Fruit fly (Drosophila melanogaster): ENCODE data around the gene CG16888.

Gene CG16888

dm6 chr2L:13833058-13833457 lies 20.0 kb upstream of the CG16888 start, which contains the start of the genes GatC, PolG2 and Polr2C (continued):
- TF ChIP-seq CG12219 (GFP tag; optimal IDR thresholded peaks at IDR 0.05) = no peak
- peak; percentile 43 for TF ChIP-seq CG8944 (GFP tag; optimal IDR thresholded peaks at IDR 0.05)
- TF ChIP-seq CG14710 (tag; optimal IDR thresholded peaks at IDR 0.05) = peak; percentile 67
- TF ChIP-seq CG6813 (GFP tag; optimal IDR thresholded peaks at IDR 0.05) = no peak
- no peak for TF ChIP-seq CG10543 (GFP tag; optimal IDR thresholded peaks at IDR 0.05)
- TF ChIP-seq pum (GFP tag; optimal IDR thresholded peaks at IDR 0.05) = peak; percentile 15
- no peak for TF ChIP-seq Ravus (GFP tag; IDR thresholded peaks at IDR 0.05)
- no peak for TF ChIP-seq ro (GFP tag; IDR thresholded peaks at IDR 0.05)
- no peak for TF ChIP-seq Dip2 (GFP tag; IDR thresholded peaks at IDR 0.05)
- no peak for TF ChIP-seq slp2 (GFP tag; optimal IDR thresholded peaks at IDR 0.05)
- TF ChIP-seq Mes4 (GFP tag; optimal IDR thresholded peaks at IDR 0.05) = peak; percentile 9
- peak; percentile 11 for TF ChIP-seq pnt (GFP tag; optimal IDR thresholded peaks at IDR 0.05)
- no peak for TF ChIP-seq Hmx (GFP tag; optimal IDR thresholded peaks at IDR 0.05)
- TF ChIP-seq Optix (GFP tag; IDR thresholded peaks at IDR 0.05) = no peak
- no peak for TF ChIP-seq CG5245 (GFP tag; optimal IDR thresholded peaks at IDR 0.05)
- no peak for TF ChIP-seq Vsx1 (GFP tag; optimal IDR thresholded peaks at IDR 0.05)
- TF ChIP-seq CG14441 (GFP tag; IDR thresholded peaks at IDR 0.05) = no peak
- peak; percentile 25 for TF ChIP-seq CG12155 (GFP tag; optimal IDR thresholded peaks at IDR 0.05)
- TF ChIP-seq trh (GFP tag; optimal IDR thresholded peaks at IDR 0.05) = no peak
- no peak for TF ChIP-seq Camta (GFP tag; optimal IDR thresholded peaks at IDR 0.05)
- TF ChIP-seq her (GFP tag; optimal IDR thresholded peaks at IDR 0.05) = no peak
- no peak for TF ChIP-seq CG3726 (GFP tag; IDR thresholded peaks at IDR 0.05)
- no peak for TF ChIP-seq CG8281 (tag; optimal IDR thresholded peaks at IDR 0.05)
- TF ChIP-seq CG16815 (GFP tag; optimal IDR thresholded peaks at IDR 0.05) = no peak
- TF ChIP-seq Sox100B (GFP tag; optimal IDR thresholded peaks at IDR 0.05) = no peak
- TF ChIP-seq CG1024 (GFP tag; IDR thresholded peaks at IDR 0.05) = no peak
- TF ChIP-seq CG15073 (GFP tag; optimal IDR thresholded peaks at IDR 0.05) = no peak
- peak; percentile 76 for TF ChIP-seq slbo (GFP tag; IDR thresholded peaks at IDR 0.05)
- no peak for TF ChIP-seq CkIIα-i1 (GFP tag; IDR thresholded peaks at IDR 0.05)
- TF ChIP-seq Taf1 (GFP tag; IDR thresholded peaks at IDR 0.05) = no peak
- TF ChIP-seq vfl (GFP tag; optimal IDR thresholded peaks at IDR 0.05) = peak; percentile 33
- TF ChIP-seq jumu (GFP tag; optimal IDR thresholded peaks at IDR 0.05) = peak; percentile 35
- TF ChIP-seq Dip3 (GFP tag; optimal IDR thresholded peaks at IDR 0.05) = peak; percentile 9
- TF ChIP-seq CG3281 (GFP tag; optimal IDR thresholded peaks at IDR 0.05) = no peak
- TF ChIP-seq tx (GFP tag; optimal IDR thresholded peaks at IDR 0.05) = peak; percentile 23
- no peak for TF ChIP-seq fd96Cb (tag; optimal IDR thresholded peaks at IDR 0.05)
- TF ChIP-seq hkb (optimal IDR thresholded peaks at IDR 0.05) = peak; percentile 74
- no peak for TF ChIP-seq hkb (GFP tag; IDR thresholded peaks at IDR 0.05)
- TF ChIP-seq sr (GFP tag; IDR thresholded peaks at IDR 0.05) = no peak
- peak; percentile 14 for TF ChIP-seq ab (GFP tag; optimal IDR thresholded peaks at IDR 0.05)
- TF ChIP-seq tup (GFP tag; optimal IDR thresholded peaks at IDR 0.05) = no peak
- no peak for TF ChIP-seq CG10431 (GFP tag; optimal IDR thresholded peaks at IDR 0.05)
- TF ChIP-seq Bdp1 (GFP tag; optimal IDR thresholded peaks at IDR 0.05) = peak; percentile 28
- TF ChIP-seq CG31441 (GFP tag; IDR thresholded peaks at IDR 0.05) = no peak
- TF ChIP-seq gfzf (GFP tag; optimal IDR thresholded peaks at IDR 0.05) = peak; percentile 52
- TF ChIP-seq pros (GFP tag; optimal IDR thresholded peaks at IDR 0.05) = no peak
- no peak for TF ChIP-seq ind (GFP tag; optimal IDR thresholded peaks at IDR 0.05)
- TF ChIP-seq Lim3 (GFP tag; IDR thresholded peaks at IDR 0.05) = no peak
- TF ChIP-seq CG10147 (GFP tag; optimal IDR thresholded peaks at IDR 0.05) = no peak
- peak; percentile 46 for TF ChIP-seq Ets97D (GFP tag; optimal IDR thresholded peaks at IDR 0.05)
- TF ChIP-seq D19B (GFP tag; optimal IDR thresholded peaks at IDR 0.05) = no peak
- TF ChIP-seq lola (GFP tag; optimal IDR thresholded peaks at IDR 0.05) = peak in 1 of 3 experiments; percentile 39
- peak; percentile 33; the same call in 1 of the 2 replicates for TF ChIP-seq al (GFP tag; IDR thresholded peaks at IDR 0.05)

All from whole organism, embryonic.